Worm (Caenorhabditis elegans): ENCODE measurements around the gene C17C3.11.
"Not testable (repeated sequence)": the region's sequence is repeated elsewhere in the genome, so short reads cannot be mapped to it uniquely, and the experiment has no call there.

C17C3.11 gene

DNA sequence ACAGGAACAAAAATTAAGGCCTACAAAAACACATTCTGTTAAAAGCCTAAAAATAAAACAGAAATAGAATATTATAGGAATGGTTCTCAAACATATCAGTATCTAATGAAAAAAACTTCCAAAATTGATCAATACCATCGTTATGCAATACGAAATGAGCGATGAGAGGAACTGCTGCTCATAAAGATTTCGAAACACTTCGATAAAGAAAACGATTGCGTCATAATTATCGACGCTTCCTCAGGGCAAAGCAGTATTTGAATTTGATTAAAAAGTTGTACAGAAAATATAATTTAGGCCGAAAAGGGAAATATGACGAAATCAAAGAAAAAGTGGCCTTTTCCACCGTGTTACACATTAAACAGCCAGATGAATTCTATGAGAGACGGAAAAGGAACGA lies 19.6 kb upstream of the C17C3.11 start:
- no peak for TF ChIP-seq unc-62 (GFP tag; optimal IDR thresholded peaks at IDR 0.05)

DNA sequence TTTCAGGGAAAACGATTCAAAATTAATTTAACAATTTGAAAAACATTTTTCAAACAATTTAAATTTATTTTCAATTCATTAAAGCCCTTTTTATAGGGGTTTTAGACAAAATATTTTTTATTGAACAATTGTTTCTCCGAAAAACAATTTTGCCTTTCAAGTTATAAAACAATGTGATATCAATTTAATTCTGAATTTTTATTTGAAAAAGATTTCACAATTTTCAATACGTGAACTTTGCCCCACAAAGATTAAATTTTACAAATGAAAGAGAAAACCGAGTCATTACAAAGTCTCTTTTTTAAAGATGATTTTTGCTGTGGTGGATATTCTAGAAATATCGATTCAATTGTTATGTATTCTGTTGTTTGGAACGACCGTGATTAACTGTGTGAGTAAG lies 18.7 kb upstream of the C17C3.11 start, which contains the start of gene ZK177.2:
ZK177.2 (plus strand) TSS at position 301 of the 400 bp plus-strand sequence.
- TF ChIP-seq unc-62 (GFP tag; optimal IDR thresholded peaks at IDR 0.05) = no peak

DNA sequence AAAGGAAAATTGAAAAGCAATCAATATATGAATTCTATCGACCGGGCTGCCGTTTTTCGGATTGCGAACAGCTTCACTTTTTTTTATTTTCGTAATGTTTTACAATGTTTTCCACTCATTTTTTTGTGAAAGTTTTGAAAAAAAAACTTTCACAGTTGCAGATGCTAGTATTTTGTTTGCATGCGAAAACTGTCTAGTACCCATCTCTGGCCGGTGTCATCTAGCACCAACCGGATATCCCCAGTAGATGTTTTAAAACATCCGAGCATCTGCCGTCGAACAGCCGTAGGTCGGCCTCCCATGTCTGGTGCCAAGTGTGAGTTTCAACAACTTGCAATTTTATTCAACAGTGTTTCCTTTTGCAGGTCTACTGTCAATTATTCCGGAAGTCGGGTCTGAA lies 16.2 kb upstream of the C17C3.11 start, which contains the start of gene ZK177.12:
ZK177.12 (plus strand) TSS at position 301 of the 400 bp plus-strand sequence.
- no peak for TF ChIP-seq unc-62 (GFP tag; optimal IDR thresholded peaks at IDR 0.05)

DNA sequence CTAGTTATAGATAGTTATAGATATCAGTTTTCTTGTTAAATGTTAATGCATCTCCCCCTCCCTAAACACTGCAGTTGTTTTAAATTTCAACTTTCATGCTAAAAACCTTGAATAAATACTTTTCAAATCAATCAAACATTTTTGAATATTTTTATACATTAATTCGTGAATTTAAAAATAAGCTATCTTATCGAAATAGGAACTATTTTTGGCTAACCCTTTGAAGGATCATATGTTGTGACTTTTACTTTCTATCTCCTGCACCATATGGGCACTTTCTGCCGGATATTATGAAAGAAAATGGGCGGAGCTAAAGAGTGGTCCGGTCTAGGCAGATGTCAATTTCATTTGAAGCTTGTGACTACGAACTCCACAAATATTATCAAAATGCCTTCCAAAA lies 15.0 kb upstream of the C17C3.11 start, which contains the start of gene ZK177.11:
ZK177.11 (plus strand) TSS at position 301 of the 400 bp plus-strand sequence.
- TF ChIP-seq unc-62 (GFP tag; optimal IDR thresholded peaks at IDR 0.05) = no peak

DNA sequence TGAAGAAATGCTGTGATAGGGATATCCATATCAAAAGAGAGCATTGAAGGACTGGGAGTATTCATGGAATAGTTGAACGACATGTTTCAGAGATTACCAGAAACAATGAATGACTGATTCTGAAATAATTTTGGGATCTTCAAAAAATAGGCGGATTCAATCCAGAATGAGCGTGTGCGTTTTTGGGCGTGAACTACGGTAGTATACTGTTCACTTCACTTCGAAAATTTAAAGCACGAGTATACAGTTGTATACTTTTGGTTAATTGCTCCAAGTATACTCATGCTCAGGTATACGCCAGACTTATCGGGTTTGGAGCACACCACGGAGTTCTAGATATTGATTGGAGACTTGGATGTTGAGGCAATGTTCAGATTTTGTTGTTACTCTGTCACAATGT lies 12.3 kb upstream of the C17C3.11 start, which contains the start of gene tbx-35:
tbx-35 (minus strand) TSS at position 101 of the 400 bp plus-strand sequence.
- no peak for TF ChIP-seq unc-62 (GFP tag; optimal IDR thresholded peaks at IDR 0.05)

DNA sequence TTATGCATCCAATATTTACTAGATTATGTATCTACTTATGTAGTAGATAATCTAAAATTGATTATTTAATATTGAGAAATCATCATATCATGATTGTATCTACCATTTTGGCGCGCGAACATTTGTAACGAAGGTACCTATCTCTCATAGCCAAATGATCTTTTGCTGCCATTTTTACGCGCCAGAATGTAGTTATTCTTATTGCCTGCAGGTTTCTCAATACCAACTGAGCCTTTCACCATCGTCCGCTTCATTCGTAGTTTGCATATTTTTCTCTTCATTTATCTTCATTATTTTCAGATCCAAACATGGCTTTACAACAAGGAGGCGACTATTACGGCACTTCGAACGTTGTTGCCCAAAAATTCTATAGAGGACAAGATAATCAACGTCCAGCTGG lies 9.8 kb upstream of the C17C3.11 start, which contains the start of gene ZK177.1:
ZK177.1 (plus strand) TSS at position 301 of the 400 bp plus-strand sequence.
- TF ChIP-seq unc-62 (GFP tag; optimal IDR thresholded peaks at IDR 0.05) = no peak

DNA sequence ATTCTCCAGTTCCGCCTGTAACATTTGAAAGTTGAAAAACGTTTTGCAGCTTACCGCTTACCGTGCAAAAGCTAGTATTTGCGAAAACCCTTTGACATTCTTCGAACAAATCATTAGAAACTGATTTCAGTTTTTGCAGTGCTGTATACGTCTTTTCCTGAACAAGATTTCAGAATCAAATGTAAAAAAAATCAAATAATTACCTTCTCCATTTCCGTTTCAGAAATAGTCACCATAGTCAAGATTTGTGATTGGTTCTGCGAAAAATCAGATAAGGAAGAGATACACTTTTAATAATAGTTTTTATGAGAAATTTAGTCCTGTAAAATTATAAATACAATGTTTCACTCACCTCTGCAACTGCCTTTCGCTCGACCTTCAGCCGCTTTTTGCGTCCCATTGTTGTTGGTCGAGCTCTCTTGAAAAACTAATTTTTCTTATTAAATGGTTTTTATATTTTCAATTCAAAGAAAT lies 5.7 kb upstream of the C17C3.11 start, which contains the start of gene C17C3.9:
C17C3.9 (minus strand) TSS at position 424 of the 474 bp plus-strand sequence.
- no peak for TF ChIP-seq unc-62 (GFP tag; optimal IDR thresholded peaks at IDR 0.05)

DNA sequence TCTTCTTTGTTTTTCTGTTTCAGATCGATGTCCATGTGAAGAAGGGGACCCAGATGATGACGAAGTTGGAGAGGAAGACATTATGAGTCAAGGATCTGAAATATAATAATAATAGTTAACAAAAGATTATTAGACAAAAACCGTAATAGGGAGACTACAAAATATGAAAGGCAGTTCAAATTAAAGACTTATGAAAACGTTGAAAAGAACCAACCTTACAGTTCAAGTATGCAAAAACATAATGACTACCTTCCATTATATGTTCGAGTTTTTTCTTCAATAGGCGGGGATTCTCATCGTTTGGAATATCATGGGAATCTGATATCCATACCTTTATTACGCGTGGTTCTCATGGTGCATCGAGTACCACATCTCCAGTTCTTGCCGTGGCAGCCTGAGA lies 4.0 kb upstream of the C17C3.11 start, which contains the start of gene hlh-26:
hlh-26 (minus strand) TSS at position 101 of the 400 bp plus-strand sequence.
- TF ChIP-seq unc-62 (GFP tag; optimal IDR thresholded peaks at IDR 0.05) = no peak

DNA sequence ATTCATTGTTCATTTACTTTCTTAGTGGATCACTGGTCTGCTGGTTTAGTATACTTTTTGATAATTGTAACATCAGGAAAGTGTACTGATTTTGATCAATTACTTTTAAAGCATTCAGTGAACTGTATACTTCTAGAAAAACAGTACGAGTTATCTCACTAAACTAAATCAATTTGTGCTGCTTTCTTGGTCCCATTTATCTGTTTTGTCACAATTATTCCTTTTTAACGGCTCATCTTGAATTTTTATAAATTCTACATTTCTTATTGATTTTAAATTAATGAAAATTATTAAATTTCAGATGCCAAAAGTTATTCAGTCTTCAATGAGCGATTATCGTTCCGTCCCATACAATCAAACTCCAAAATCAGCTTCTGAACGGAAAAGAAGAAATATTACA lies 2.7 kb upstream of the C17C3.11 start, which contains the start of gene hlh-25:
hlh-25 (plus strand) TSS at position 301 of the 400 bp plus-strand sequence.
- not testable (repeated sequence) for TF ChIP-seq unc-62 (GFP tag; optimal IDR thresholded peaks at IDR 0.05)

DNA sequence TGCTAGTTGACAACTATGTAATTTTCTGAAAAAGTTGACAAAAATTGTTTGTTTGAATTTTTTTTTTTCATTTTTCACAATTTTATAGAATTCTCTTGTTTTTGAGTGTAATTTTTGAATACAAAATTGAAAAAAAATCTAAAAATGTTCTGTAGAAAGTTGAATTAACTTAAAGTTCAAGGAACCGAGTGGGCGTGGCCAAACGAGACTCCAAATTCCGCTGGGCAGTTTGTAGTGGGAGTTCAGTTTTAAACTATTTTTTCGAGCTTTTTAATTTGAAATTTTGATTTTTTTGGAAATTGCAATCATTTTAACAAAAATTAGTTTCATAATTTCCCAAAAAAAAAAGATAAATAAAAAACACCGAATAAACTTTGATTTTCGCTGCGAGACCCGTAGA lies 546 bp upstream of the C17C3.11 start:
- TF ChIP-seq unc-62 (GFP tag; optimal IDR thresholded peaks at IDR 0.05) = no peak

DNA sequence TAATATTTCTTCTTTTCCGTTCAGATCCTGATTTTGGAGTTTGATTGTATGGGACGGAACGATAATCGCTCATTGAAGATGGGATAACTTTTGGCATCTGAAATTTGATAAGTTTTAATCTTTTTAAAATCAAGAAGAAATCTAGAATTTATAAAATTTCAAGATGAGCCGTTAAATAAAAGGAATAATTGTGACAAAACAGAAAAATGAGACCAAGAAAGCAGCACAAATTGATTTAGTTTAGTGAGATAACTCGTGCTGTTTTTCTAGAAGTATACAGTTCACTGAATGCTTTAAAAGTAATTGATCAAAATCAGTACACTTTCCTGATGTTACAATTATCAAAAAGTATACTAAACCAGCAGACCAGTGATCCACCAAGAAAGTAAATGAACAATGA lies 2.5 kb downstream of the C17C3.11 start, which contains the start of gene hlh-27:
hlh-27 (minus strand) TSS at position 101 of the 400 bp plus-strand sequence.
- not testable (repeated sequence) for TF ChIP-seq unc-62 (GFP tag; optimal IDR thresholded peaks at IDR 0.05)

DNA sequence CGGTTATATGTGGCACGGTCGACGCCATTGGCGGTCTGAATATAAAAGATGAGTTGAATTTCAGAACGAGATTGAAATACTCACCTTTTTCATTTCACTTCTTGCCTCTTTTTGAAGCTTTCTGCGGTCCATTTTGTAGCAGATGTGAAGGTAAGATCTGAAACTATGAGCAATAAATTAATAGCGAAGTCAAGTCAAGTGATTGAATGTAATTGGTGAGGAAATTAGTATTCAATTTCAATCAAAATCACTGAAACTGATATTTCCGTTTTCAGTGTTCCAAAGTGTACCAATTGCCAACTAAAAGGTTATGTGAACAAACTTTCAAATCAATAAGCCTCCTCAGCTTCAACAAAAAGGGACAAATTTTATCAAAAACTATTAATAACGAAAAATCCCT lies 4.1 kb downstream of the C17C3.11 start, which contains the start of gene C17C3.24:
C17C3.24 (minus strand) TSS at position 101 of the 400 bp plus-strand sequence.
- no peak for TF ChIP-seq unc-62 (GFP tag; optimal IDR thresholded peaks at IDR 0.05)

DNA sequence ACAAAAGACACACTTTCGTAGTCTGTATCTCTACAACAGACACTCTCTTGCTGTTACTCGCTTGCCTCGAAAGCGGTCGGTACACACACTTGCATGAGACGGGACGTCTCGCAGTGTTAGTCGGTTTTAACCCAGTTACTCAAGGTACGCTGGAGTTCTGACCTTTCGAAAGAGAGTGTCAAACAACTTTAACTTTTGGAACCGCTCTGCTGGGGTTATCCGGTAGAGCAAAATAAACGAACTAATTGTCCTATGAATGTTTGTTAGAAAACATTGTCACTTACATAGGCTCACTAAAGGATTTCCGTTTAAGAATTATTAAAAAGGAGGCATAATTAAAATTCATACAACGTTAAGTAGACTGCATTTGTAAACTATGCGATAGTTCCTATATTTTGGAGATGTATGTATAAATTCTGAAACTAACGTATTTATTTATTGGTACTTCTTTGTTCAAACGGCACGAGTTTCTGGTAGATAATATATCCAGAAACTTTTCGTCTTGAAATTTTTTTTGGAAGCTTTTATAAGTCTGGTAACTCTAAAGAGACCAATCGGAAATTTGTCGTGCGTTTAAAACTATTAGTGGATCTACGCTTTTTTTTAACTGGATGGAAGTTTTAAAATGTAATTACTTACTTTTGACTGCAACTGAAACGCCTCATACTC lies 6.0 kb downstream of the C17C3.11 start:
- TF ChIP-seq unc-62 (GFP tag; optimal IDR thresholded peaks at IDR 0.05) = peak; percentile 12

DNA sequence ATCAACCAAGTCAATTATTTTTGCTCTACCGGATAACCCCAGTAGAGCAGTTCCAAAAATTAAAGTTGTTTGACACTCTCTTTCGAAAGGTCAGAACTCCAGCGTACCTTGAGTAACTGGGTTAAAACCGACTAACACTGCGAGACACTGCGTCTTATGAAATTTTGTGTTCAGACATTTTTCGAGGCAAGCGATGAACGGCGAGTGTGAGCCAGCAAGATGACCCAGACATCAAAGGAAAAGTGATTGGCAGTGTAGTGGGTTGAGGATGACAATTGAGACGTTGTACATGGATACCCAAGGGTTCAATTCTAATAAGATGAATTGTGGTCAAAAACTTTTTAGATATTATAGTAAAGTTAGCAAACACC lies 6.5 kb downstream of the C17C3.11 start:
- no peak for TF ChIP-seq unc-62 (GFP tag; optimal IDR thresholded peaks at IDR 0.05)

DNA sequence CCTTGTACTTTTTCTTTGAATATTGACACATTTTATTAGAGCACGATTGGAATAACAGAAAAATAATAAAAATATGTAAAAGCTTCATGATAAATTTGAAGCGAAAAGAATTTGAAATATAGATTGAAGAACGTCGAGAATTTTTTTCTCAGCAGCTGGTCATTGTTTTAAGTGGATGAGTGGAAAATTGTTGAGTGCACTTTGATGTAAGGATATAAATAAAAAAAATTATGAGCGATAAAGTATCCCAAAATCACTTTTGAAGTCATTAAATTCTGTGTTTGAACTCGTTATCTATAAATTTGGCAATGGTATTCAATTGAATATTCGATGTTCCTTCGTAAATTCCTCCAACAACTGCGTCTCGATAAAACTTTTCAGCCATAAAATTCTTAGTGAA lies 7.1 kb downstream of the C17C3.11 start, which contains the start of gene ins-13:
ins-13 (minus strand) TSS at position 101 of the 400 bp plus-strand sequence.
- no peak for TF ChIP-seq unc-62 (GFP tag; optimal IDR thresholded peaks at IDR 0.05)

DNA sequence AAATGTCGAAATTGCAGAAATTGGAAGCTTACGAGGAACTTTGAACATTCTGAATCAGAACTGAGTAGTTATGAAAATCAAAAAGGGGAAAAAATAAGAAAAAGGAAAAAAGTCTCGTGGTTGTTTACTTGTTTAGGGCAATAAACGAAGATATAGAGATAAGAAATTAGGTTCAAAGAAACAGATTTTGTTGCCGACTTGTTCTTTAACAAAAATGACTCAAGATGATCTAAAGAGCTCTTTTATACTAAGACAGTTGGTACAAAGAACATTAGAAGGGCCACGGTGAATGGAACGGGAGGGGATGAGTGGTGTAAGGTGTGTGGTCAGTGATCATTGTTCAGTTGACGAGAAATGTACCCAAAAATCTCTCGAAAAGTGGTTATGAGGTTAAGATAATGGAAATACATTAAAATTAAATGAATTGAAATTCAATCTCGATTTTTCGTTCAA lies 9.8 kb downstream of the C17C3.11 start, which contains the start of gene acdh-2:
acdh-2 (minus strand) TSS at position 51 of the 453 bp plus-strand sequence.
- no peak for TF ChIP-seq unc-62 (GFP tag; optimal IDR thresholded peaks at IDR 0.05)
